Fruit fly (Drosophila melanogaster): Measurements from ENCODE around the gene CG7294.

DNA sequence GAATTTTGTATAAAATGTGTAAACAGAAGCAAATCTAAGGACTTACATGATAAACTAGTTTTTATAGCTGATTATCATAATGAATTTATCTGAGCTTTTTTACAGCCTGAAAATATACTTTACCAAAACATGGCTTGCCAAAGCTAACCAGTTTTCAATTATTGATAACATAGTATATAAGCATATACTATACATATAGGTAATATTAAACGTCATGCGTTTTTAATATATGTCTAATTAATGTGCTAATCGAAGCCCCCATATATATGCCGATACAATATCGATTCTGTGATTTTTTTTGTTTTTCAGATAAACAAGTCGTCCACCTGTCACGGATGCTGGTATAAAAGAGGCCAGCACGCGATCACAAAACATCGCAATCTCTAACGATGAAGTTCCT is 7.5 kb downstream of the CG7294 start, which contains the start of gene CG17107:
- TF ChIP-seq Dll (optimal IDR thresholded peaks at IDR 0.05) (no peak), EcR (GFP tag; optimal IDR thresholded peaks at IDR 0.05) (no peak), psq (optimal IDR thresholded peaks at IDR 0.05) (no peak), CG8478 (optimal IDR thresholded peaks at IDR 0.05) (no peak)

Measured in whole organism.